Worm (Caenorhabditis elegans): ENCODE results near the gene twk-21.

Gene twk-21

DNA sequence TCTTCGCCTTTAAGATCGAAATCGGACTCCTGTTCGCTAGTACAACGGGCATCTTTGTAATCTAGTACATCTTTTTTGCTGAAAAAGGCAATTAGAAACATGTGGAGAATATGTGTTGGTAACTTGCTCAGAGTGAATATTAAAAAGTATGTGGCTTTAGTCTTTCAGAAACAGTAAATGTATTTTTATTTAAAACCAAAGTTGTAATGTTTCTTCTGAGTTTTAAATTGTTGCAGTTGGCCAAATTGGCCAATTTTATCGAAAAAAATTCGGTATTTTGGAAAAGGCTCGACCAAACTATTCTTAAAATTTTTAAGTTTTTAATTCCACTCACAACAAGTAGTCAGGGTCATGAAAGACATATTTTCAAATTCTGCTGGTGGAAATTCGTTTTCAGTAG lies 16.6 kb upstream of the twk-21 start, which contains the start of gene F52E10.2:
Gene F52E10.2 (minus strand): TSS at position 101 of the 400 bp plus-strand sequence.
- TF ChIP-seq sptf-1 (tag; optimal IDR thresholded peaks at IDR 0.05) (no peak), hlh-1 (tag; optimal IDR thresholded peaks at IDR 0.05) (no peak), blmp-1 (tag; optimal IDR thresholded peaks at IDR 0.05) (no peak), snpc-4 (tag; optimal IDR thresholded peaks at IDR 0.05) (no peak), elt-3 (tag; optimal IDR thresholded peaks at IDR 0.05) (no peak), unc-62 (GFP tag; optimal IDR thresholded peaks at IDR 0.05) (no peak), lsy-2 (tag; optimal IDR thresholded peaks at IDR 0.05) (no peak), flh-1 (GFP tag; optimal IDR thresholded peaks at IDR 0.05) (no peak), nhr-76 (tag; optimal IDR thresholded peaks at IDR 0.05) (no peak), nhr-237 (tag; optimal IDR thresholded peaks at IDR 0.05) (no peak), mab-5 (tag; optimal IDR thresholded peaks at IDR 0.05) (no peak)

DNA sequence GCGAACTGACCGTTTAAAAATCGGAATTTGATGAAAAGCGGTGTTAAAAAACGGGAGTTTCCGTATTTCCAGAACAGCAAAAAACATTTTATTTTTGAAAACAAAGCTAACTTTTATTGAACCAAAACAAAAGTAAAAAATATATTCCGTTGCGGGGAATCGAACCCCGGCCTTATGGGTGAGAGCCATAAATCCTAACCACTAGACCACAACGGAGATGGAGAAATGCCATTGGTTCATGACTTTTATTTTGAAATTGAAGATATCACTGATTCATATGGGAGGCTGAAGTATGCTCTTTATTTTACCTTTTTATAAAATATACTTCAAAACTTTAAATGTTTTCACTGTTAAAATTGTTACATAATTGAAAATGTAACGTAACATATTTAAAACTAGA lies 14.5 kb upstream of the twk-21 start:
- TF ChIP-seq mls-2 (tag; optimal IDR thresholded peaks at IDR 0.05), result no peak
- no peak for TF ChIP-seq cnd-1 (tag; optimal IDR thresholded peaks at IDR 0.05)
- no peak for TF ChIP-seq hlh-1 (tag; optimal IDR thresholded peaks at IDR 0.05)

DNA sequence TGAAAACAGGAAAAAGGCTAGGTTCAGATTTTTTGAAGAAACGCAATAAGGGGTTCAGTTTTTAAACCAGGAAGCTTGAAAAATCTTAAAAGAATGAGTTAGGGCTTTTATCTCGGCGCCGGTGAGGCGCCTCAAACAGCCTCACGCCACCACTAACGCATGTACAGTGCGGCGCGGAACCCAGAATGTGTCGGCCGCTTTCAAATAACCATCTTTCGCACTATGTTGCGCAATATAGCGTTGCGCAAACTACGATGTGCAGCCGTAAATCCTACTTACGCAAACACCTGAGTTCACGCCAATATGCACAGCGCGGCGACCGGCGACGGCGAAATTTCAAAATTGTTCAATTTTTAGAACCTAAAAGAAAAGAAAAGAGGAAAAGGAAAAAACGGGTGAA lies 10.1 kb upstream of the twk-21 start:
- no peak for TF ChIP-seq nhr-76 (tag; optimal IDR thresholded peaks at IDR 0.05)
- peak; percentile 86 for TF ChIP-seq zip-8 (tag; optimal IDR thresholded peaks at IDR 0.05)

DNA sequence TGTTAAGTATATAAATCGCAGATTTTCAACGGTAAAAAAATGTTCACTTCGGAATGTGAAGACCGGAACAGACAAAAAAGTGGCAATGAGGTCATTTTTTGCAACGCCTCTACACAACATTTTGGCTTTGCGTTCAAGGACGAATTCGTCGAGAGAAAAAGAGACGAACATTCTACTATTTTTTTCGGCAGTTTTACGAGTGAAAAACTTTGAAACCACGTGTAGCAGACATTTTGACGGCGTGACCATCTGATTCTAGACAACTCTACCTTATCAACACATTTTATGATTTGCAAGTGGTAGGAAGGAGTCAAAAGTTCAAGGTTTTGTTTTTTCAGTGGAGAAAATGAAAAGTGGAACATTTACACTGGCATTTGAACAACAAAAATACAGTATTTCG lies 9.2 kb upstream of the twk-21 start:
- TF ChIP-seq lsy-2 (tag; optimal IDR thresholded peaks at IDR 0.05) (no peak), lin-13 (tag; optimal IDR thresholded peaks at IDR 0.05) (no peak), mab-5 (tag; optimal IDR thresholded peaks at IDR 0.05) (no peak), ceh-39 (tag; optimal IDR thresholded peaks at IDR 0.05) (no peak), unc-120 (tag; optimal IDR thresholded peaks at IDR 0.05; ENCODE audit: poor library complexity, severe bottlenecking) (no peak), snpc-4 (tag; optimal IDR thresholded peaks at IDR 0.05) (no peak), lin-32 (GFP tag; optimal IDR thresholded peaks at IDR 0.05) (no peak), pha-4 (tag; optimal IDR thresholded peaks at IDR 0.05) (no peak), elt-3 (tag; optimal IDR thresholded peaks at IDR 0.05) (no peak), bed-3 (GFP tag; optimal IDR thresholded peaks at IDR 0.05) (no peak), nhr-12 (tag; optimal IDR thresholded peaks at IDR 0.05) (no peak), zip-8 (tag; optimal IDR thresholded peaks at IDR 0.05) (no peak), mep-1 (tag; optimal IDR thresholded peaks at IDR 0.05) (no peak), elt-1 (tag; optimal IDR thresholded peaks at IDR 0.05; ENCODE audit: borderline replicate concordance, insufficient read depth) (no peak), drap-1 (GFP tag; optimal IDR thresholded peaks at IDR 0.05) (no peak), hlh-1 (tag; optimal IDR thresholded peaks at IDR 0.05) (no peak), nhr-237 (tag; optimal IDR thresholded peaks at IDR 0.05) (no peak), ceh-83 (GFP tag; optimal IDR thresholded peaks at IDR 0.05) (no peak)

DNA sequence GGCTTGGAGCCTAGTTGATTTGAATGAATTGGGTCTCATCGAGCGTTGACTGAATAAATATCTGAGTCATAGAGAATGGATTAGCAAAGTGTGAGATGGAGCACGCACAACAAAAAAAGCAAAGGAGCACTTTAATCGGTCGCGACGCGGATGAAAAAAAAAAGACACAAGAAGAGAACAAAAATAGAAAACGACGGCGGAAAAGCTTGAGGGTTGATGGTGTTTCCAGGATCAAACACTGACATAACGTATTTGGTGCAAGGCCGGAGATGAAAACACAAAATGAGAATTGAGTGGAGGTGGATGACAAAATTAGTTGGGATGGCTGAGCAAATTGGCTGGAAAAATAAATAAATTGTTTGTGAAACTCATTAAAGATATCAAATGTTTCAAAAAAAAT lies 6.8 kb upstream of the twk-21 start, which contains the start of gene F52E10.4:
Gene F52E10.4 (minus strand): TSS at position 101 of the 400 bp plus-strand sequence.
- no peak for TF ChIP-seq elt-3 (tag; optimal IDR thresholded peaks at IDR 0.05)
- TF ChIP-seq pha-4 (tag; optimal IDR thresholded peaks at IDR 0.05), result no peak
- no peak for TF ChIP-seq flh-1 (GFP tag; optimal IDR thresholded peaks at IDR 0.05)
- no peak for TF ChIP-seq ceh-83 (GFP tag; optimal IDR thresholded peaks at IDR 0.05)
- no peak for TF ChIP-seq lsy-2 (tag; optimal IDR thresholded peaks at IDR 0.05)

DNA sequence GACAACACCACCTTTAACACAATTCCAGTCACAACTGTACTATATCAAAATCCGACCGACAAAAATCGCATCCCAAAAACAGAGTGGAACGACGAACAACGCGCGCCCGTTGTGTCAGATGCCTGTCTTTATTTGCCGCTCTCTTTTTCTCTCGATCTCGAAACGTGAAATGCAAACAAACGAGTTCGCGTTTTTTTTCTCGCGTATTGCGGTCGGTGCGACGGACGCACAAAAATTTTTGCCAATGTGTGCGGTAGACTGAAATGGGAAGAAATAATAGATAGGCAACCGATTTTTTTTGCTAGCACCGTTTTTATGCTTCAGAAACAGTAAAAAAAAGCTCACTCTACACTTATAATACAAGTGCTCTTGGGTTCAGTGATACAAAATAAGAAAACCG lies 2.6 kb upstream of the twk-21 start:
- no peak for TF ChIP-seq tbx-8 (GFP tag; optimal IDR thresholded peaks at IDR 0.05)
- no peak for TF ChIP-seq drap-1 (GFP tag; optimal IDR thresholded peaks at IDR 0.05)
- TF ChIP-seq lin-13 (tag; optimal IDR thresholded peaks at IDR 0.05), result no peak
- TF ChIP-seq blmp-1 (tag; optimal IDR thresholded peaks at IDR 0.05), result no peak
- no peak for TF ChIP-seq ces-1 (GFP tag; optimal IDR thresholded peaks at IDR 0.05)
- TF ChIP-seq bed-3 (GFP tag; optimal IDR thresholded peaks at IDR 0.05), result no peak
- TF ChIP-seq nhr-28 (tag; optimal IDR thresholded peaks at IDR 0.05), result no peak
- TF ChIP-seq ceh-83 (GFP tag; optimal IDR thresholded peaks at IDR 0.05), result no peak

DNA sequence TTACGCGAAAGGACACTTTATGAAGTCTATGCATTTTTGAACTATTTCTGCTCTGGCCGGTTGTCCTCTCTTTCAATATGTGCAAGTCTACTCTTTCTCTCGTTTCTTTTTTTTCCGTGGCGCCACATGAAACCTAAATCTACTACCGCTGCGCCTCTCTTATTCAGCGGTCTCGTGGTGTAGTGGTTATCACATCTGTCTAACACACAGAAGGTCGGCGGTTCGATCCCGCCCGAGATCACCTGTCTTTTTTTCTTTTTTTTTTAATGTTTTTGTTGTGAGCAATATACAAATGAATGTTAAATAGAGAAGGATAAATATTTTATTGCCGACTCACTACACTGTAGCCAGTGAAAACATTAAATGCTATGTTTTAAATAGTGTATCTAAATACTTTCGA lies 1.5 kb upstream of the twk-21 start:
- TF ChIP-seq lin-32 (GFP tag; optimal IDR thresholded peaks at IDR 0.05), result no peak
- no peak for TF ChIP-seq ztf-11 (tag; optimal IDR thresholded peaks at IDR 0.05)
- no peak for TF ChIP-seq lsy-2 (tag; optimal IDR thresholded peaks at IDR 0.05)
- TF ChIP-seq ceh-43 (GFP tag; optimal IDR thresholded peaks at IDR 0.05), result no peak
- TF ChIP-seq elt-3 (tag; optimal IDR thresholded peaks at IDR 0.05), result no peak
- TF ChIP-seq nhr-28 (tag; optimal IDR thresholded peaks at IDR 0.05), result no peak
- no peak for TF ChIP-seq blmp-1 (tag; optimal IDR thresholded peaks at IDR 0.05)
- no peak for TF ChIP-seq unc-62 (GFP tag; optimal IDR thresholded peaks at IDR 0.05)
- TF ChIP-seq unc-120 (tag; optimal IDR thresholded peaks at IDR 0.05; ENCODE audit: poor library complexity, severe bottlenecking), result peak; percentile 7
- TF ChIP-seq nhr-237 (tag; optimal IDR thresholded peaks at IDR 0.05), result no peak
- TF ChIP-seq mls-2 (tag; optimal IDR thresholded peaks at IDR 0.05), result no peak
- no peak for TF ChIP-seq tbx-8 (GFP tag; optimal IDR thresholded peaks at IDR 0.05)
- TF ChIP-seq drap-1 (GFP tag; optimal IDR thresholded peaks at IDR 0.05), result no peak
- no peak for TF ChIP-seq sem-2 (GFP tag; optimal IDR thresholded peaks at IDR 0.05)
- TF ChIP-seq sptf-1 (tag; optimal IDR thresholded peaks at IDR 0.05), result peak; percentile 44
- no peak for TF ChIP-seq hlh-1 (tag; optimal IDR thresholded peaks at IDR 0.05)
- peak; percentile 19 for TF ChIP-seq bed-3 (GFP tag; optimal IDR thresholded peaks at IDR 0.05)
- TF ChIP-seq flh-1 (GFP tag; optimal IDR thresholded peaks at IDR 0.05), result no peak
- TF ChIP-seq zip-8 (tag; optimal IDR thresholded peaks at IDR 0.05), result no peak
- TF ChIP-seq pha-4 (tag; optimal IDR thresholded peaks at IDR 0.05), result no peak
- TF ChIP-seq nhr-2 (tag; optimal IDR thresholded peaks at IDR 0.05), result no peak
- TF ChIP-seq nhr-76 (tag; optimal IDR thresholded peaks at IDR 0.05), result no peak

Data from whole organism, mixed stage, embryonic.